Fruit fly (Drosophila melanogaster) whole organism, embryonic: ENCODE results near the gene Mipp2.

Experiments used
- Adf1 ChIP-seq: fragments of 200-800 bp; sonication (Bioruptor generic); IDR thresholded peaks from 2 replicates; pipeline ENCODE4 v1.3.6; 2022; ENCODE audit warnings: missing biosample characterization, missing genetic modification characterization
- Aef1 ChIP-seq: fragments of 200-800 bp; sonication (Bioruptor generic); IDR thresholded peaks from 3 replicates; pipeline ENCODE4 v1.3.6; 2022; ENCODE audit warnings: missing biosample characterization, missing genetic modification characterization
- Atf6 ChIP-seq: fragments of 200-800 bp; sonication (Bioruptor generic); IDR thresholded peaks from 2 replicates; pipeline ENCODE4 v1.3.6; 2022; ENCODE audit warnings: missing biosample characterization, missing genetic modification characterization
- CG10209 ChIP-seq: fragments of 200-800 bp; sonication (Bioruptor generic); optimal IDR thresholded peaks from 3 replicates; lab custom pipeline; 2017; ENCODE audit warnings: missing biosample characterization, mild to moderate bottlenecking, missing genetic modification characterization, missing genetic modification reagents
- CG10462 ChIP-seq: fragments of 200-800 bp; sonication (Bioruptor generic); optimal IDR thresholded peaks from 2 replicates; lab custom pipeline; 2016; ENCODE audit warnings: missing biosample characterization, missing genetic modification characterization
- CG11398 ChIP-seq: fragments of 200-800 bp; sonication (Bioruptor generic); optimal IDR thresholded peaks from 2 replicates; lab custom pipeline; 2016; ENCODE audit warnings: missing biosample characterization, missing genetic modification characterization
- CG12071 ChIP-seq: fragments of 200-800 bp; sonication (Bioruptor generic); optimal IDR thresholded peaks from 3 replicates; lab custom pipeline; 2018; ENCODE audit warnings: missing biosample characterization, mild to moderate bottlenecking, missing genetic modification characterization
- CG12219 ChIP-seq: fragments of 200-800 bp; sonication (Bioruptor generic); optimal IDR thresholded peaks from 3 replicates; lab custom pipeline; 2018; ENCODE audit warnings: missing biosample characterization, mild to moderate bottlenecking, missing genetic modification characterization
- CG13894 ChIP-seq: fragments of 200-800 bp; sonication (Bioruptor generic); optimal IDR thresholded peaks from 3 replicates; lab custom pipeline; 2018; ENCODE audit warnings: missing biosample characterization, mild to moderate bottlenecking, missing genetic modification characterization, moderate library complexity
- CG14667 ChIP-seq: fragments of 200-800 bp; sonication (Bioruptor generic); IDR thresholded peaks from 2 replicates; pipeline ENCODE4 v1.3.6; 2022; ENCODE audit warnings: missing biosample characterization, missing genetic modification characterization
- CG17802 ChIP-seq: fragments of 200-800 bp; sonication (Bioruptor generic); optimal IDR thresholded peaks from 2 replicates; lab custom pipeline; 2018; ENCODE audit warnings: missing biosample characterization, mild to moderate bottlenecking, missing genetic modification characterization, moderate library complexity
- CG2199 ChIP-seq: fragments of 200-800 bp; sonication (Bioruptor generic); IDR thresholded peaks from 3 replicates; pipeline ENCODE4 v1.3.6; 2022; ENCODE audit warnings: missing biosample characterization, missing genetic modification characterization
- CG34376 ChIP-seq: fragments of 200-800 bp; sonication (Bioruptor generic); optimal IDR thresholded peaks from 2 replicates; lab custom pipeline; 2018; ENCODE audit warnings: missing biosample characterization, mild to moderate bottlenecking, missing genetic modification characterization
- CG42726 ChIP-seq: fragments of 200-800 bp; sonication (Bioruptor generic); IDR thresholded peaks from 2 replicates; pipeline ENCODE4 v1.3.6; 2022; ENCODE audit warnings: missing biosample characterization, missing genetic modification characterization; ENCODE audit not compliant: partially characterized antibody
- CG4282 ChIP-seq: fragments of 200-800 bp; sonication (Bioruptor generic); optimal IDR thresholded peaks from 2 replicates; lab custom pipeline; 2016; ENCODE audit warnings: missing biosample characterization, missing genetic modification characterization
- CG4854 ChIP-seq: fragments of 200-800 bp; sonication (Bioruptor generic); optimal IDR thresholded peaks from 2 replicates; lab custom pipeline; 2016; ENCODE audit warnings: missing biosample characterization, missing genetic modification characterization, inconsistent platforms
- CG7928 ChIP-seq: fragments of 200-800 bp; sonication (Bioruptor generic); optimal IDR thresholded peaks from 2 replicates; lab custom pipeline; 2017; ENCODE audit warnings: missing biosample characterization, mild to moderate bottlenecking, missing genetic modification characterization
- CG8765 ChIP-seq: fragments of 200-800 bp; sonication (Bioruptor generic); IDR thresholded peaks from 2 replicates; pipeline ENCODE4 v1.3.6; 2022; ENCODE audit warnings: missing biosample characterization, missing genetic modification characterization
- CG8944 ChIP-seq: fragments of 200-800 bp; sonication (Bioruptor generic); optimal IDR thresholded peaks from 3 replicates; lab custom pipeline; 2016; ENCODE audit warnings: missing biosample characterization, missing genetic modification characterization
- CG9797 ChIP-seq: fragments of 200-800 bp; sonication (Bioruptor generic); optimal IDR thresholded peaks from 3 replicates; lab custom pipeline; 2018; ENCODE audit warnings: missing biosample characterization, mild to moderate bottlenecking, missing genetic modification characterization
- Dad ChIP-seq: fragments of 200-800 bp; sonication (Bioruptor generic); optimal IDR thresholded peaks from 3 replicates; lab custom pipeline; 2016; ENCODE audit warnings: missing biosample characterization, missing genetic modification characterization
- Drgx ChIP-seq: fragments of 200-800 bp; sonication (Bioruptor generic); IDR thresholded peaks from 2 replicates; pipeline ENCODE4 v1.3.6; 2022; ENCODE audit warnings: missing biosample characterization, missing genetic modification characterization
- Fer3 ChIP-seq: fragments of 200-800 bp; sonication (Bioruptor generic); optimal IDR thresholded peaks from 2 replicates; lab custom pipeline; 2018; ENCODE audit warnings: missing biosample characterization, mild to moderate bottlenecking, missing genetic modification characterization, moderate library complexity
- HLH3B ChIP-seq: fragments of 200-800 bp; sonication (Bioruptor generic); IDR thresholded peaks from 2 replicates; pipeline ENCODE4 v1.3.6; 2022; ENCODE audit warnings: missing biosample characterization, missing genetic modification characterization
- Hmx ChIP-seq: fragments of 200-800 bp; sonication (Bioruptor generic); optimal IDR thresholded peaks from 2 replicates; lab custom pipeline; 2016; ENCODE audit warnings: missing biosample characterization, missing genetic modification characterization
- Neu2 ChIP-seq: fragments of 200-800 bp; sonication (Bioruptor generic); optimal IDR thresholded peaks from 3 replicates; lab custom pipeline; 2016; ENCODE audit warnings: missing biosample characterization, missing genetic modification characterization, borderline replicate concordance
- Sox102F ChIP-seq: fragments of 200-800 bp; sonication (Bioruptor generic); optimal IDR thresholded peaks from 2 replicates; lab custom pipeline; 2018; ENCODE audit warnings: missing biosample characterization, mild to moderate bottlenecking, missing genetic modification characterization, moderate library complexity
- Usf ChIP-seq: fragments of 200-800 bp; sonication (Bioruptor generic); optimal IDR thresholded peaks from 2 replicates; lab custom pipeline; 2017; ENCODE audit warnings: missing genotype, missing biosample characterization, missing genetic modification characterization
- Xbp1 ChIP-seq: fragments of 200-800 bp; sonication (Bioruptor generic); optimal IDR thresholded peaks from 3 replicates; lab custom pipeline; 2016; ENCODE audit warnings: missing biosample characterization, mild to moderate bottlenecking, missing genetic modification characterization
- YL-1 ChIP-seq: fragments of 200-800 bp; sonication (Bioruptor generic); optimal IDR thresholded peaks from 3 replicates; lab custom pipeline; 2017; ENCODE audit warnings: missing biosample characterization, mild to moderate bottlenecking, missing genetic modification characterization
- btn ChIP-seq: fragments of 200-800 bp; sonication (Bioruptor generic); optimal IDR thresholded peaks from 2 replicates; lab custom pipeline; 2016; ENCODE audit warnings: missing biosample characterization, missing genetic modification characterization
- chinmo ChIP-seq: fragments of 200-800 bp; sonication (Bioruptor generic); IDR thresholded peaks from 4 replicates; pipeline ENCODE4 v1.3.6; 2022; ENCODE audit warnings: missing biosample characterization, missing genetic modification characterization; ENCODE audit not compliant: partially characterized antibody
- disco-r ChIP-seq: fragments of 200-800 bp; sonication (Bioruptor generic); optimal IDR thresholded peaks from 2 replicates; lab custom pipeline; 2016; ENCODE audit warnings: missing biosample characterization, missing genetic modification characterization
- esg ChIP-seq: fragments of 200-800 bp; sonication (Bioruptor generic); conservative IDR thresholded peaks from 2 replicates; pipeline ENCODE4 v1.3.6; 2022; ENCODE audit warnings: missing biosample characterization, missing genetic modification characterization
- ewg ChIP-seq: fragments of 200-800 bp; sonication (Bioruptor generic); optimal IDR thresholded peaks from 3 replicates; lab custom pipeline; 2017; ENCODE audit warnings: mild to moderate bottlenecking, missing biosample characterization, missing genetic modification reagents, missing genetic modification characterization
- fd3F ChIP-seq: fragments of 200-800 bp; sonication (Bioruptor generic); optimal IDR thresholded peaks from 2 replicates; lab custom pipeline; 2018; ENCODE audit warnings: missing biosample characterization, mild to moderate bottlenecking, missing genetic modification characterization, moderate library complexity
- gro ChIP-seq: fragments of 200-800 bp; sonication (Bioruptor generic); optimal IDR thresholded peaks from 2 replicates; lab custom pipeline; 2016; ENCODE audit warnings: missing biosample characterization, missing genetic modification characterization
- gsb-n ChIP-seq: fragments of 200-800 bp; sonication (Bioruptor generic); optimal IDR thresholded peaks from 3 replicates; lab custom pipeline; 2018; ENCODE audit warnings: missing biosample characterization, mild to moderate bottlenecking, missing genetic modification characterization
- lilli ChIP-seq: fragments of 200-800 bp; sonication (Bioruptor generic); optimal IDR thresholded peaks from 3 replicates; lab custom pipeline; 2016; ENCODE audit warnings: missing biosample characterization, missing genetic modification characterization
- maf-S ChIP-seq: fragments of 200-800 bp; sonication (Bioruptor generic); optimal IDR thresholded peaks from 2 replicates; lab custom pipeline; 2016; ENCODE audit warnings: missing biosample characterization, missing genetic modification characterization
- nmo ChIP-seq: fragments of 200-800 bp; sonication (Bioruptor generic); optimal IDR thresholded peaks from 2 replicates; lab custom pipeline; 2018; ENCODE audit warnings: missing biosample characterization, mild to moderate bottlenecking, missing genetic modification characterization, moderate library complexity
- nom ChIP-seq: fragments of 200-800 bp; sonication (Bioruptor generic); optimal IDR thresholded peaks from 2 replicates; lab custom pipeline; 2017; ENCODE audit warnings: missing biosample characterization, missing genetic modification characterization, mild to moderate bottlenecking, moderate library complexity, missing genetic modification reagents
- onecut ChIP-seq: fragments of 200-800 bp; sonication (Bioruptor generic); IDR thresholded peaks from 2 replicates; pipeline ENCODE4 v1.3.6; 2022; ENCODE audit warnings: missing biosample characterization, missing genetic modification characterization
- pb ChIP-seq: fragments of 200-800 bp; sonication (Bioruptor generic); optimal IDR thresholded peaks from 3 replicates; lab custom pipeline; 2016; ENCODE audit warnings: missing biosample characterization, missing genetic modification characterization
- psq ChIP-seq: fragments of 200-800 bp; sonication (Bioruptor generic); optimal IDR thresholded peaks from 2 replicates; lab custom pipeline; 2017; ENCODE audit warnings: missing biosample characterization, missing genetic modification characterization
- pzg ChIP-seq: fragments of 200-800 bp; sonication (Bioruptor generic); optimal IDR thresholded peaks from 3 replicates; lab custom pipeline; 2018; ENCODE audit warnings: missing biosample characterization, mild to moderate bottlenecking, missing genetic modification characterization, moderate library complexity
- run ChIP-seq: fragments of 200-800 bp; sonication (Bioruptor generic); optimal IDR thresholded peaks from 3 replicates; lab custom pipeline; 2018; ENCODE audit warnings: missing biosample characterization, mild to moderate bottlenecking, missing genetic modification characterization
- salm ChIP-seq: fragments of 200-800 bp; sonication (Bioruptor generic); optimal IDR thresholded peaks from 2 replicates; lab custom pipeline; 2018; ENCODE audit warnings: missing biosample characterization, mild to moderate bottlenecking, missing genetic modification characterization
- slbo ChIP-seq: fragments of 200-800 bp; sonication (Bioruptor generic); IDR thresholded peaks from 2 replicates; pipeline ENCODE4 v1.3.6; 2022; ENCODE audit warnings: missing biosample characterization, missing genetic modification characterization

Gene Mipp2

DNA sequence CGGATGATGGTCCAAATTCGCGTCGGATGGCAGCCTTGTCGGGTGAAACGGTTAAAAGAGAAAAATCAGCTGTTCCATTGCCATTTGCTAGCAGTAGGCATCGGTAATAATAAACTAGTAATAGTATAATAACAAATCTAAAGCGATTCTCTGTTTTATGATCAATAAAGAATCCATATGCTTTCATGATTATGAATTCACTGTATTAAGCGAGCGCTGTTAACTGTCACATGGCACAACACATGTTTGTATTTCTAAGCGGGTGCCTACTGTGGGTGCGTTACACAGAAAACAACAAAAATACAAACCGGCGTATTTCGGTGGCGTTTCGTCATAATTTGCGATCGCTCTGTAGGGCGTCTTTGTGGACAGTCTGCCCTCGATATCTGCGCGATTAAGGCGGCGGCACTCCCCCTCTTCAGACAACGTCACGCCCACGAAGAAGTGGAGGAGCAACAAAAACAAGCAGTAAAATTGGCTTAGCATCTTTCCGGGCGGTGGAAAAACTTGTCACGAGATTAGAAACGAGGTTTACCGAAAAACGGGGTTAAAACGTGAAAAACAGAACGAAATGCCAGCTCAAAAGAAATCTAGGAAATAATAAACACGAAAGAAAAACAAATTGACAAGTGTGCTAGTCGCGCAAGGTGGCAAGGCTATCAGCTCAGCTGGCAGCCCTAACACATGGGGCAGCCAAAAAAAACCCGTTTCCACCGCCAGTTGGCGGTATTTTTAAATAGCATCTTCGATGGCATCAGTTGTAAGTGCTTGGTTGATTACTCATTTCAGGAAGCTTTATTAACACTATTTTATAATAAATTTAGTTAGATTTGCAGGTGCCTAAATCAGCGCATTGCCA, at the start of gene Mipp2, which contains the start of gene Nep1 (continued):
- TF ChIP-seq CG10209 (GFP tag; lab: Kevin White, UChicago): peak; percentile 38
- no peak for TF ChIP-seq psq (GFP tag; lab: Kevin White, UChicago)
- TF ChIP-seq btn (GFP tag; lab: Kevin White, UChicago): no peak
- TF ChIP-seq slbo (GFP tag; lab: Robert Waterston, UW): peak; percentile 76
- peak; percentile 51 for TF ChIP-seq CG8765 (GFP tag; lab: Robert Waterston, UW)
- peak; percentile 25 for TF ChIP-seq pzg (GFP tag; lab: Kevin White, UChicago)
- TF ChIP-seq CG34376 (GFP tag; lab: Kevin White, UChicago): peak; percentile 8
- TF ChIP-seq Atf6 (GFP tag; lab: Robert Waterston, UW): peak; percentile 47
- TF ChIP-seq maf-S (GFP tag; lab: Kevin White, UChicago): no peak
- no peak for TF ChIP-seq pb (GFP tag; lab: Kevin White, UChicago)
- no peak for TF ChIP-seq chinmo (GFP tag; lab: Robert Waterston, UW)
- no peak for TF ChIP-seq CG9797 (GFP tag; lab: Kevin White, UChicago)
- TF ChIP-seq nom (GFP tag; lab: Kevin White, UChicago): no peak
- no peak for TF ChIP-seq CG4282 (GFP tag; lab: Kevin White, UChicago)
- peak; percentile 3 for TF ChIP-seq ewg (GFP tag; lab: Kevin White, UChicago)
- no peak for TF ChIP-seq Sox102F (GFP tag; lab: Kevin White, UChicago)
- no peak for TF ChIP-seq disco-r (GFP tag; lab: Kevin White, UChicago)
- peak; percentile 22 for TF ChIP-seq CG8944 (GFP tag; lab: Kevin White, UChicago)
- no peak for TF ChIP-seq CG13894
- no peak for TF ChIP-seq Xbp1 (GFP tag; lab: Kevin White, UChicago)
- TF ChIP-seq gro: no peak
- 0 out of 2 replicates have a peak, but pooled peaks have one; percentile 6 for TF ChIP-seq onecut (GFP tag; lab: Robert Waterston, UW)
- TF ChIP-seq CG12071 (GFP tag; lab: Kevin White, UChicago): peak; percentile 1
- TF ChIP-seq Adf1 (GFP tag; lab: Robert Waterston, UW): no peak
- TF ChIP-seq CG7928 (GFP tag; lab: Kevin White, UChicago): no peak
- TF ChIP-seq CG14667 (GFP tag; lab: Robert Waterston, UW): peak; percentile 28; the same call in 1 of the 2 replicates
- TF ChIP-seq lilli (GFP tag; lab: Kevin White, UChicago): peak; percentile 42
- peak; percentile 46 for TF ChIP-seq Fer3
- no peak for TF ChIP-seq Dad (GFP tag; lab: Kevin White, UChicago)
- 0 out of 2 replicates have a peak, but pooled peaks have one; percentile 23 for TF ChIP-seq esg (GFP tag; lab: Robert Waterston, UW)
- no peak for TF ChIP-seq CG42726 (GFP tag; lab: Robert Waterston, UW)
- TF ChIP-seq HLH3B (GFP tag; lab: Robert Waterston, UW): peak; percentile 32; the same call in 1 of the 2 replicates
- no peak for TF ChIP-seq CG11398 (GFP tag; lab: Kevin White, UChicago)
- TF ChIP-seq Usf (GFP tag; lab: Kevin White, UChicago): no peak
- no peak for TF ChIP-seq run (tag; lab: Kevin White, UChicago)
- no peak for TF ChIP-seq CG10462
- TF ChIP-seq Neu2: no peak
- TF ChIP-seq Hmx (GFP tag; lab: Kevin White, UChicago): no peak
- peak; percentile 59 for TF ChIP-seq Drgx (GFP tag; lab: Robert Waterston, UW)
- TF ChIP-seq Aef1 (GFP tag; lab: Robert Waterston, UW): peak; percentile 64
- no peak for TF ChIP-seq salm (tag; lab: Kevin White, UChicago)
- no peak for TF ChIP-seq fd3F (GFP tag; lab: Kevin White, UChicago)
- TF ChIP-seq nmo: peak; percentile 25
- no peak for TF ChIP-seq CG12219 (GFP tag; lab: Kevin White, UChicago)
- no peak for TF ChIP-seq CG2199
- TF ChIP-seq CG17802 (tag; lab: Kevin White, UChicago): no peak
- no peak for TF ChIP-seq gsb-n (tag; lab: Kevin White, UChicago)
- TF ChIP-seq YL-1 (GFP tag; lab: Kevin White, UChicago): peak; percentile 34
- TF ChIP-seq CG4854 (GFP tag; lab: Kevin White, UChicago): no peak
